Fruit fly (Drosophila melanogaster) whole organism, pupa: ENCODE results near the gene CG18766.

Experiments used
- CG12605 ChIP-seq: fragments of 200-800 bp; sonication (Bioruptor generic); IDR thresholded peaks from 2 replicates; pipeline ENCODE4 v1.3.6; 2022; ENCODE audit warnings: missing biosample characterization, missing genetic modification characterization
- CG13204 ChIP-seq: fragments of 200-800 bp; sonication (Bioruptor generic); optimal IDR thresholded peaks from 2 replicates; lab custom pipeline; 2018; ENCODE audit warnings: missing biosample characterization, mild to moderate bottlenecking, missing genetic modification characterization, moderate library complexity
- CG14655 ChIP-seq: fragments of 200-800 bp; sonication (Bioruptor generic); optimal IDR thresholded peaks from 3 replicates; lab custom pipeline; 2017; ENCODE audit warnings: mild to moderate bottlenecking, missing biosample characterization, missing genetic modification reagents, missing genetic modification characterization
- CG15710 ChIP-seq: fragments of 200-800 bp; sonication (Bioruptor generic); optimal IDR thresholded peaks from 2 replicates; lab custom pipeline; 2018; ENCODE audit warnings: missing biosample characterization, mild to moderate bottlenecking, missing genetic modification characterization, moderate library complexity
- CG17806 ChIP-seq: fragments of 200-800 bp; sonication (Bioruptor generic); optimal IDR thresholded peaks from 2 replicates; lab custom pipeline; 2018; ENCODE audit warnings: missing biosample characterization, mild to moderate bottlenecking, missing genetic modification characterization, moderate library complexity
- CG32121 ChIP-seq: fragments of 200-800 bp; sonication (Bioruptor generic); IDR thresholded peaks from 2 replicates; pipeline ENCODE4 v1.3.6; 2022; ENCODE audit warnings: missing biosample characterization, missing genetic modification characterization
- CG34367 ChIP-seq: fragments of 200-800 bp; sonication (Bioruptor generic); optimal IDR thresholded peaks from 2 replicates; lab custom pipeline; 2018; ENCODE audit warnings: missing biosample characterization, mild to moderate bottlenecking, missing genetic modification characterization
- CG4496 ChIP-seq: fragments of 200-800 bp; sonication (Bioruptor generic); IDR thresholded peaks from 3 replicates; pipeline ENCODE4 v1.3.6; 2022; ENCODE audit warnings: missing biosample characterization, missing genetic modification characterization
- CG8159 ChIP-seq: fragments of 200-800 bp; sonication (Bioruptor generic); optimal IDR thresholded peaks from 3 replicates; lab custom pipeline; 2018; ENCODE audit warnings: missing biosample characterization, mild to moderate bottlenecking, missing genetic modification characterization, moderate library complexity
- CG8301 ChIP-seq: fragments of 200-800 bp; sonication (Bioruptor generic); optimal IDR thresholded peaks from 2 replicates; lab custom pipeline; 2018; ENCODE audit warnings: missing biosample characterization, mild to moderate bottlenecking, missing genetic modification characterization
- CG9948 ChIP-seq: fragments of 200-800 bp; sonication (Bioruptor generic); optimal IDR thresholded peaks from 2 replicates; lab custom pipeline; 2018; ENCODE audit warnings: missing biosample characterization, mild to moderate bottlenecking, missing genetic modification characterization, moderate library complexity
- D1 ChIP-seq: fragments of 200-800 bp; sonication (Bioruptor generic); optimal IDR thresholded peaks from 2 replicates; lab custom pipeline; 2018; ENCODE audit warnings: missing biosample characterization, mild to moderate bottlenecking, missing genetic modification characterization, moderate library complexity
- EcR ChIP-seq: fragments of 200-800 bp; sonication (Bioruptor generic); optimal IDR thresholded peaks from 3 replicates; lab custom pipeline; 2019; ENCODE audit warnings: missing biosample characterization, missing genetic modification characterization, mild to moderate bottlenecking, moderate library complexity, missing genetic modification reagents
- Ets98B ChIP-seq: fragments of 200-800 bp; sonication (Bioruptor generic); IDR thresholded peaks from 2 replicates; pipeline ENCODE4 v1.3.6; 2022; ENCODE audit warnings: missing biosample characterization, missing genetic modification characterization
- Pif1B ChIP-seq: fragments of 200-800 bp; sonication (Bioruptor generic); optimal IDR thresholded peaks from 3 replicates; lab custom pipeline; 2016; ENCODE audit warnings: missing biosample characterization, missing genetic modification characterization
- fd96Ca ChIP-seq: fragments of 200-800 bp; sonication (Bioruptor generic); IDR thresholded peaks from 3 replicates; pipeline ENCODE4 v1.3.6; 2022; ENCODE audit warnings: missing biosample characterization, missing genetic modification characterization
- gl ChIP-seq: fragments of 200-800 bp; sonication (Bioruptor generic); optimal IDR thresholded peaks from 2 replicates; lab custom pipeline; 2018; ENCODE audit warnings: missing biosample characterization, mild to moderate bottlenecking, missing genetic modification characterization
- rn ChIP-seq: fragments of 200-800 bp; sonication (Bioruptor generic); IDR thresholded peaks from 2 replicates; pipeline ENCODE4 v1.3.6; 2022; ENCODE audit warnings: missing biosample characterization, missing genetic modification characterization

Gene CG18766

DNA sequence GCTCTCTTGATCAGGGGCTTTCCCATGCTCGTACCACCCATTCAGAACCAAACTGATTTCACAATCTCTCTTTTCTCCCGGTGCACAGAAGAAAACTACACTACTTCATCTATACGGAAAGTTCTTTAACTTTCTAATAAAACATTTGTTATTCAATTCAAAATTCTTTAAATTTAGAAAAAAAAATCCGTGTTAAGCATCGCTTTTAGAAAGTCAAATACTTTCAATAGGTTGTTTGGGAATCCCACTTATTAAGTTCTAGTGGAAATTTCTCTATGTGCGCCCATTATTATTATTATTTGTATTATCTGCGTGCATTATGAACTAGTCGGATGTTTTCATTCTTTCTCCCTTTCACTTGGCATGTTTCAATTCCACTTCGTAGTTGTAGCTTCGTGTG, 52.0 kb downstream of the CG18766 start:
- TF ChIP-seq CG12605 (GFP tag; lab: Robert Waterston, UW), result no peak
- TF ChIP-seq CG34367 (tag; lab: Kevin White, UChicago), result peak; percentile 23
- TF ChIP-seq CG32121, result peak; percentile 46; the same call in 1 of the 2 replicates
- TF ChIP-seq CG8301, result peak; percentile 58
- peak; percentile 17; the same call in 1 of the 2 replicates for TF ChIP-seq Ets98B (GFP tag; lab: Robert Waterston, UW)
- no peak for TF ChIP-seq fd96Ca
- peak; percentile 62 for TF ChIP-seq CG14655 (GFP tag; lab: Kevin White, UChicago)
- no peak for TF ChIP-seq CG13204 (GFP tag; lab: Kevin White, UChicago)
- no peak for TF ChIP-seq gl (tag; lab: Kevin White, UChicago)
- TF ChIP-seq CG8159, result peak; percentile 35
- peak; percentile 77 for TF ChIP-seq CG4496 (GFP tag; lab: Robert Waterston, UW)
- TF ChIP-seq EcR (GFP tag; lab: Kevin White, UChicago), result no peak
- TF ChIP-seq CG17806, result peak; percentile 47
- TF ChIP-seq rn (GFP tag; lab: Robert Waterston, UW), result 0 out of 2 replicates have a peak, but pooled peaks have one; percentile 21
- TF ChIP-seq D1, result no peak
- no peak for TF ChIP-seq Pif1B (GFP tag; lab: Kevin White, UChicago)
- TF ChIP-seq CG15710 (tag; lab: Kevin White, UChicago), result peak; percentile 41
- TF ChIP-seq CG9948, result peak; percentile 22
- TF ChIP-seq, all 21 proteins: peak for 11
